Worm (Caenorhabditis elegans) whole organism, L2 larva: ENCODE data around the gene syg-2.

Experiments used
- ama-1 ChIP-seq: fragments of 150-350 bp; optimal IDR thresholded peaks from 2 replicates; lab custom pipeline; 2018; ENCODE audit warnings: inconsistent platforms
- elt-1 ChIP-seq: fragments of 150-350 bp; optimal IDR thresholded peaks from 2 replicates; lab custom pipeline; 2014; ENCODE audit warnings: missing biosample characterization, missing genetic modification characterization
- elt-3 ChIP-seq: sonication (generic microtip); optimal IDR thresholded peaks from 2 replicates; lab custom pipeline; 2017; ENCODE audit warnings: missing biosample characterization, missing genetic modification characterization
- lin-13 ChIP-seq: fragments of 150-350 bp; optimal IDR thresholded peaks from 2 replicates; lab custom pipeline; 2014; ENCODE audit warnings: missing biosample characterization, missing genetic modification reagents, missing genetic modification characterization
- mbf-1 ChIP-seq: sonication (generic microtip); optimal IDR thresholded peaks from 2 replicates; lab custom pipeline; 2017; ENCODE audit warnings: missing biosample characterization, missing genetic modification characterization
- nhr-12 ChIP-seq: fragments of 150-350 bp; optimal IDR thresholded peaks from 2 replicates; lab custom pipeline; 2014; ENCODE audit warnings: missing biosample characterization, missing genetic modification characterization
- nhr-23 ChIP-seq: fragments of 150-350 bp; optimal IDR thresholded peaks from 2 replicates; lab custom pipeline; 2014; ENCODE audit warnings: missing biosample characterization, missing genetic modification reagents, missing genetic modification characterization
- nhr-77 ChIP-seq: fragments of 150-350 bp; optimal IDR thresholded peaks from 2 replicates; lab custom pipeline; 2014; ENCODE audit warnings: missing biosample characterization, missing genetic modification characterization
- sma-9 ChIP-seq, 2 experiments: fragments of 150-350 bp in 1 of 2; sonication (generic microtip) in 1 of 2; optimal IDR thresholded peaks; 2 replicates each; lab custom pipeline; 2014 to 2016; ENCODE audit warnings: missing genetic modification characterization in 2 of 2, mild to moderate bottlenecking in 1 of 2, missing biosample characterization in 1 of 2, missing compliant biosample characterization in 1 of 2, missing genetic modification reagents in 1 of 2, moderate library complexity in 1 of 2
- snpc-4 ChIP-seq: fragments of 150-350 bp; optimal IDR thresholded peaks from 2 replicates; lab custom pipeline; 2014; ENCODE audit warnings: missing biosample characterization, missing genetic modification characterization
- unc-62 ChIP-seq: fragments of 150-350 bp; optimal IDR thresholded peaks from 2 replicates; lab custom pipeline; 2014; ENCODE audit warnings: missing biosample characterization, missing genetic modification reagents, missing genetic modification characterization
- zag-1 ChIP-seq: fragments of 150-350 bp; optimal IDR thresholded peaks from 2 replicates; lab custom pipeline; 2014; ENCODE audit warnings: missing biosample characterization, missing genetic modification characterization

- TF ChIP-seq lin-13 (no peak), zag-1 (tag; lab: Kevin White, UChicago) (no peak), elt-3 (tag; lab: Kevin White, UChicago) (no peak), nhr-77 (tag; lab: Kevin White, UChicago) (no peak), nhr-12 (tag; lab: Kevin White, UChicago) (no peak), sma-9 (GFP tag; optimal IDR thresholded peaks at IDR 0.05; lab: Kevin White, UChicago) (no peak), sma-9 (tag; optimal IDR thresholded peaks at IDR 0.05; lab: Kevin White, UChicago) (no peak), snpc-4 (tag; lab: Kevin White, UChicago) (no peak), elt-1 (tag; lab: Kevin White, UChicago) (no peak), mbf-1 (tag; lab: Kevin White, UChicago) (no peak), nhr-23 (no peak), ama-1 (lab: Kevin White, UChicago) (no peak), unc-62 (GFP tag; lab: Kevin White, UChicago) (no peak)
Measured at ce11 chrX:14701490-14701889, 46.7 kb downstream of the syg-2 start, which contains the start of gene F40E10.5.
